Fruit fly (Drosophila melanogaster) whole organism, embryonic: ENCODE data around the gene CG12035.

Experiments
- ATbp ChIP-seq: fragments of 200-800 bp; sonication (Bioruptor generic); optimal IDR thresholded peaks from 2 replicates; lab custom pipeline; 2017; ENCODE audit warnings: missing biosample characterization, mild to moderate bottlenecking, missing genetic modification characterization, missing genetic modification reagents
- BtbVII ChIP-seq: fragments of 200-800 bp; sonication (Bioruptor generic); optimal IDR thresholded peaks from 3 replicates; lab custom pipeline; 2017; ENCODE audit warnings: missing biosample characterization, mild to moderate bottlenecking, missing genetic modification characterization
- CG11085 ChIP-seq: fragments of 200-800 bp; sonication (Bioruptor generic); IDR thresholded peaks from 2 replicates; pipeline ENCODE4 v1.3.6; 2022; ENCODE audit warnings: missing biosample characterization, missing genetic modification characterization
- CG11696 ChIP-seq: fragments of 200-800 bp; sonication (Bioruptor generic); IDR thresholded peaks from 2 replicates; pipeline ENCODE4 v1.3.6; 2022; ENCODE audit warnings: missing biosample characterization, missing genetic modification characterization
- CG12659 ChIP-seq: fragments of 200-800 bp; sonication (Bioruptor generic); optimal IDR thresholded peaks from 3 replicates; lab custom pipeline; 2017; ENCODE audit warnings: mild to moderate bottlenecking, missing biosample characterization, missing genetic modification reagents, missing genetic modification characterization
- CG14050 ChIP-seq: fragments of 200-800 bp; sonication (Bioruptor generic); IDR thresholded peaks from 3 replicates; pipeline ENCODE4 v1.3.6; 2022; ENCODE audit warnings: missing biosample characterization, missing genetic modification characterization
- CG14667 ChIP-seq: fragments of 200-800 bp; sonication (Bioruptor generic); IDR thresholded peaks from 2 replicates; pipeline ENCODE4 v1.3.6; 2022; ENCODE audit warnings: missing biosample characterization, missing genetic modification characterization
- CG14860 ChIP-seq: fragments of 200-800 bp; sonication (Bioruptor generic); IDR thresholded peaks from 3 replicates; pipeline ENCODE4 v1.3.6; 2022; ENCODE audit warnings: missing biosample characterization, missing genetic modification characterization; ENCODE audit not compliant: partially characterized antibody
- CG16863 ChIP-seq: fragments of 200-800 bp; sonication (Bioruptor generic); optimal IDR thresholded peaks from 3 replicates; lab custom pipeline; 2016; ENCODE audit warnings: missing biosample characterization, missing genetic modification characterization
- CG17612 ChIP-seq: fragments of 200-800 bp; sonication (Bioruptor generic); IDR thresholded peaks from 2 replicates; pipeline ENCODE4 v1.3.6; 2022; ENCODE audit warnings: missing biosample characterization, missing genetic modification characterization
- CG1792 ChIP-seq: fragments of 200-800 bp; sonication (Bioruptor generic); optimal IDR thresholded peaks from 2 replicates; lab custom pipeline; 2016; ENCODE audit warnings: missing biosample characterization, missing genetic modification characterization
- CG30020 ChIP-seq: fragments of 200-800 bp; optimal IDR thresholded peaks from 2 replicates; lab custom pipeline; 2019; ENCODE audit warnings: missing biosample characterization, mild to moderate bottlenecking, missing genetic modification characterization, moderate library complexity
- CG6175 ChIP-seq: fragments of 200-800 bp; sonication (Bioruptor generic); IDR thresholded peaks from 3 replicates; pipeline ENCODE4 v1.3.6; 2022; ENCODE audit warnings: missing biosample characterization, missing genetic modification characterization
- CG6254 ChIP-seq: fragments of 200-800 bp; sonication (Bioruptor generic); optimal IDR thresholded peaks from 3 replicates; lab custom pipeline; 2017; ENCODE audit warnings: mild to moderate bottlenecking, missing biosample characterization, missing genetic modification reagents, missing genetic modification characterization
- CG7271 ChIP-seq: fragments of 200-800 bp; sonication (Bioruptor generic); optimal IDR thresholded peaks from 2 replicates; lab custom pipeline; 2018; ENCODE audit warnings: missing biosample characterization, mild to moderate bottlenecking, missing genetic modification characterization, moderate library complexity
- CG7786 ChIP-seq: fragments of 200-800 bp; sonication (Bioruptor generic); optimal IDR thresholded peaks from 2 replicates; lab custom pipeline; 2016; ENCODE audit warnings: missing biosample characterization, missing genetic modification characterization
- CG7963 ChIP-seq: fragments of 200-800 bp; sonication (Bioruptor generic); IDR thresholded peaks from 3 replicates; pipeline ENCODE4 v1.3.6; 2022; ENCODE audit warnings: missing biosample characterization, missing genetic modification characterization; ENCODE audit not compliant: partially characterized antibody
- CG7987 ChIP-seq: fragments of 200-800 bp; sonication (Bioruptor generic); optimal IDR thresholded peaks from 2 replicates; lab custom pipeline; 2018; ENCODE audit warnings: missing biosample characterization, mild to moderate bottlenecking, missing genetic modification characterization, moderate library complexity
- CG8281 ChIP-seq: fragments of 200-800 bp; sonication (Bioruptor generic); optimal IDR thresholded peaks from 2 replicates; lab custom pipeline; 2018; ENCODE audit warnings: missing biosample characterization, mild to moderate bottlenecking, missing genetic modification characterization, moderate library complexity
- CG8478 ChIP-seq: fragments of >200 bp; optimal IDR thresholded peaks from 2 replicates; lab custom pipeline; 2018
- CG8944 ChIP-seq: fragments of 200-800 bp; sonication (Bioruptor generic); optimal IDR thresholded peaks from 3 replicates; lab custom pipeline; 2016; ENCODE audit warnings: missing biosample characterization, missing genetic modification characterization
- CG9876 ChIP-seq: fragments of 200-800 bp; sonication (Bioruptor generic); optimal IDR thresholded peaks from 2 replicates; lab custom pipeline; 2016; ENCODE audit warnings: missing biosample characterization, missing genetic modification characterization
- Ets65A ChIP-seq: fragments of 200-800 bp; sonication (Bioruptor generic); peaks from one replicate; lab custom pipeline; 2016; ENCODE audit warnings: missing biosample characterization, missing genetic modification characterization
- Hey ChIP-seq: fragments of 200-800 bp; sonication (Bioruptor generic); optimal IDR thresholded peaks from 3 replicates; lab custom pipeline; 2018; ENCODE audit warnings: missing biosample characterization, mild to moderate bottlenecking, missing genetic modification characterization
- Lhr ChIP-seq: fragments of 200-800 bp; sonication (Bioruptor generic); optimal IDR thresholded peaks from 3 replicates; lab custom pipeline; 2017; ENCODE audit warnings: mild to moderate bottlenecking, missing biosample characterization, missing genetic modification reagents, missing genetic modification characterization
- Lim3 ChIP-seq: fragments of 200-800 bp; sonication (Bioruptor generic); IDR thresholded peaks from 2 replicates; pipeline ENCODE4 v1.3.6; 2022; ENCODE audit warnings: missing biosample characterization, missing genetic modification characterization
- Nf-YB ChIP-seq: fragments of 200-800 bp; sonication (Bioruptor generic); optimal IDR thresholded peaks from 3 replicates; lab custom pipeline; 2019; ENCODE audit warnings: missing biosample characterization, mild to moderate bottlenecking, missing genetic modification characterization, moderate library complexity
- PHDP ChIP-seq: fragments of 200-800 bp; sonication (Bioruptor generic); optimal IDR thresholded peaks from 3 replicates; lab custom pipeline; 2018; ENCODE audit warnings: missing biosample characterization, mild to moderate bottlenecking, missing genetic modification characterization, moderate library complexity
- Ravus ChIP-seq: fragments of 200-800 bp; sonication (Bioruptor generic); IDR thresholded peaks from 2 replicates; pipeline ENCODE4 v1.3.6; 2022; ENCODE audit warnings: missing biosample characterization, missing genetic modification characterization
- Rfx ChIP-seq: fragments of 200-800 bp; sonication (Bioruptor generic); IDR thresholded peaks from 2 replicates; pipeline ENCODE4 v1.3.6; 2022; ENCODE audit warnings: missing biosample characterization, missing genetic modification characterization
- Rx ChIP-seq: fragments of 200-800 bp; sonication (Bioruptor generic); IDR thresholded peaks from 2 replicates; pipeline ENCODE4 v1.3.6; 2022; ENCODE audit warnings: missing biosample characterization, missing genetic modification characterization
- Tbp ChIP-seq: fragments of >200 bp; optimal IDR thresholded peaks from 2 replicates; lab custom pipeline; 2018; ENCODE audit warnings: missing biosample characterization, missing genetic modification characterization
- bsh ChIP-seq, 2 experiments: fragments of 200-800 bp; sonication (Bioruptor generic); optimal IDR thresholded peaks; 2 replicates each; lab custom pipeline; 2017 to 2018; ENCODE audit warnings: mild to moderate bottlenecking in 2 of 2, missing biosample characterization in 2 of 2, missing genetic modification characterization in 2 of 2, moderate library complexity in 1 of 2
- cas ChIP-seq: fragments of 200-800 bp; sonication (Bioruptor generic); IDR thresholded peaks from 2 replicates; pipeline ENCODE4 v1.3.6; 2022; ENCODE audit warnings: missing biosample characterization, missing genetic modification characterization
- caup ChIP-seq: fragments of 200-800 bp; sonication (Bioruptor generic); optimal IDR thresholded peaks from 3 replicates; lab custom pipeline; 2017; ENCODE audit warnings: missing biosample characterization, mild to moderate bottlenecking, missing genetic modification characterization, moderate library complexity; ENCODE audit not compliant: severe bottlenecking
- ci ChIP-seq: fragments of 200-800 bp; sonication (Bioruptor generic); IDR thresholded peaks from 3 replicates; pipeline ENCODE4 v1.3.6; 2022; ENCODE audit warnings: missing biosample characterization, missing genetic modification characterization
- eve ChIP-seq, 2 experiments: fragments of >200 bp; optimal IDR thresholded peaks; 2 replicates each; lab custom pipeline; 2017; ENCODE audit warnings: missing biosample characterization in 2 of 2, missing genetic modification characterization in 2 of 2
- gce ChIP-seq: fragments of 200-800 bp; sonication (Bioruptor generic); IDR thresholded peaks from 3 replicates; pipeline ENCODE4 v1.3.6; 2022; ENCODE audit warnings: missing biosample characterization, missing genetic modification characterization
- grau ChIP-seq: fragments of 200-800 bp; optimal IDR thresholded peaks from 3 replicates; lab custom pipeline; 2019; ENCODE audit warnings: missing biosample characterization, mild to moderate bottlenecking, missing genetic modification characterization, moderate library complexity
- lov ChIP-seq, 2 experiments: fragments of 200-800 bp in 1 of 2; fragments of >200 bp in 1 of 2; sonication (Bioruptor generic) in 1 of 2; IDR thresholded peaks in 1 of 2; optimal IDR thresholded peaks in 1 of 2; 2 replicates in 1 of 2; 3 replicates in 1 of 2; pipeline versions ENCODE4 v1.3.6 to Lab custom; 2017 to 2022; ENCODE audit warnings: missing biosample characterization in 1 of 2, missing genetic modification characterization in 1 of 2
- nom ChIP-seq: fragments of 200-800 bp; sonication (Bioruptor generic); optimal IDR thresholded peaks from 2 replicates; lab custom pipeline; 2017; ENCODE audit warnings: missing biosample characterization, missing genetic modification characterization, mild to moderate bottlenecking, moderate library complexity, missing genetic modification reagents
- peb ChIP-seq: fragments of 200-800 bp; sonication (Bioruptor generic); IDR thresholded peaks from 2 replicates; pipeline ENCODE4 v1.3.6; 2022; ENCODE audit warnings: missing biosample characterization, missing genetic modification characterization
- phol ChIP-seq: fragments of 200-800 bp; sonication (Bioruptor generic); optimal IDR thresholded peaks from 3 replicates; lab custom pipeline; 2018; ENCODE audit warnings: missing biosample characterization, mild to moderate bottlenecking, missing genetic modification characterization, moderate library complexity
- ranshi ChIP-seq: fragments of 200-800 bp; sonication (Bioruptor generic); IDR thresholded peaks from 2 replicates; pipeline ENCODE4 v1.3.6; 2022; ENCODE audit warnings: missing biosample characterization, missing genetic modification characterization
- scrt ChIP-seq: fragments of 200-800 bp; sonication (Bioruptor generic); optimal IDR thresholded peaks from 2 replicates; lab custom pipeline; 2018; ENCODE audit warnings: missing biosample characterization, mild to moderate bottlenecking, missing genetic modification characterization, moderate library complexity
- stc ChIP-seq: fragments of 200-800 bp; sonication (Bioruptor generic); IDR thresholded peaks from 2 replicates; pipeline ENCODE4 v1.3.6; 2022; ENCODE audit warnings: missing biosample characterization, missing genetic modification characterization
- trh ChIP-seq: fragments of 200-800 bp; sonication (Bioruptor generic); optimal IDR thresholded peaks from 2 replicates; lab custom pipeline; 2016; ENCODE audit warnings: missing biosample characterization, missing genetic modification characterization
- wek ChIP-seq: fragments of 200-800 bp; sonication (Bioruptor generic); optimal IDR thresholded peaks from 3 replicates; lab custom pipeline; 2018; ENCODE audit warnings: missing biosample characterization, mild to moderate bottlenecking, missing genetic modification characterization, moderate library complexity

CG12035 gene

dm6 chr3L:1746338-1747199 is 22.4 kb downstream of the CG12035 start, which contains the start of gene CG13921 (continued):
- TF ChIP-seq Lhr (GFP tag; lab: Kevin White, UChicago) (peak; percentile 98), CG11696 (GFP tag; lab: Robert Waterston, UW) (peak; percentile 96), ci (GFP tag; lab: Robert Waterston, UW) (peak; percentile 100), CG7987 (GFP tag; lab: Kevin White, UChicago) (peak; percentile 98), CG17612 (GFP tag; lab: Robert Waterston, UW) (peak; percentile 93), Lim3 (GFP tag; lab: Robert Waterston, UW) (peak; percentile 96), CG1792 (GFP tag; lab: Kevin White, UChicago) (peak; percentile 99), Ravus (GFP tag; lab: Robert Waterston, UW) (peak; percentile 96), cas (GFP tag; lab: Robert Waterston, UW) (peak; percentile 97), caup (peak; percentile 98), wek (peak; percentile 95), stc (GFP tag; lab: Robert Waterston, UW) (peak; percentile 99), CG14050 (GFP tag; lab: Robert Waterston, UW) (peak; percentile 98), CG8944 (GFP tag; lab: Kevin White, UChicago) (peak; percentile 99), CG12659 (GFP tag; lab: Kevin White, UChicago) (peak; percentile 98), phol (tag; lab: Kevin White, UChicago) (peak; percentile 99), ranshi (GFP tag; lab: Robert Waterston, UW) (peak; percentile 99), eve (GFP tag; optimal IDR thresholded peaks at IDR 0.05; lab: Kevin White, UChicago) (peak in 1 of 2 experiments; percentile 100), CG6175 (GFP tag; lab: Robert Waterston, UW) (peak; percentile 98), ATbp (GFP tag; lab: Kevin White, UChicago) (peak; percentile 99), Tbp (GFP tag; lab: Kevin White, UChicago) (no peak), CG30020 (tag; lab: Kevin White, UChicago) (peak; percentile 87), CG8478 (lab: Kevin White, UChicago) (no peak), CG16863 (GFP tag; lab: Kevin White, UChicago) (peak; percentile 98), scrt (GFP tag; lab: Kevin White, UChicago) (peak; percentile 96), CG7786 (GFP tag; lab: Kevin White, UChicago) (peak; percentile 98), CG7963 (GFP tag; lab: Robert Waterston, UW) (no peak), peb (GFP tag; lab: Robert Waterston, UW) (peak; percentile 99), Hey (tag; lab: Kevin White, UChicago) (peak; percentile 87), grau (tag; lab: Kevin White, UChicago) (peak; percentile 97), gce (GFP tag; lab: Robert Waterston, UW) (peak; percentile 98), bsh (GFP tag; optimal IDR thresholded peaks at IDR 0.05; lab: Kevin White, UChicago) (peak; percentile 98 to 99), CG7271 (tag; lab: Kevin White, UChicago) (peak; percentile 99), lov (optimal IDR thresholded peaks at IDR 0.05; lab: Kevin White, UChicago) (no peak), lov (GFP tag; IDR thresholded peaks at IDR 0.05; lab: Robert Waterston, UW) (peak; percentile 99), nom (GFP tag; lab: Kevin White, UChicago) (peak; percentile 99), trh (peak; percentile 97), CG6254 (peak; percentile 97), BtbVII (GFP tag; lab: Kevin White, UChicago) (peak; percentile 97), CG14667 (GFP tag; lab: Robert Waterston, UW) (peak; percentile 99), CG8281 (tag; lab: Kevin White, UChicago) (peak; percentile 93), PHDP (peak; percentile 98), CG9876 (GFP tag; lab: Kevin White, UChicago) (peak; percentile 97), Ets65A (peak; percentile 100), Rfx (GFP tag; lab: Robert Waterston, UW) (peak; percentile 99), Rx (GFP tag; lab: Robert Waterston, UW) (peak; percentile 99), CG11085 (GFP tag; lab: Robert Waterston, UW) (peak; percentile 98), CG14860 (no peak), Nf-YB (peak; percentile 88)
